Fruit fly (Drosophila melanogaster) whole organism, embryonic: ENCODE measurements around the gene anchor.
A peak's percentile ranks its signal among the peaks of the same experiment; 100 is the strongest.

ENCODE experiments used
- Adf1 ChIP-seq: fragments of 200-800 bp; sonication (Bioruptor generic); IDR thresholded peaks from 2 replicates; pipeline ENCODE4 v1.3.6; 2022; ENCODE audit warnings: missing biosample characterization, missing genetic modification characterization
- Atf6 ChIP-seq: fragments of 200-800 bp; sonication (Bioruptor generic); IDR thresholded peaks from 2 replicates; pipeline ENCODE4 v1.3.6; 2022; ENCODE audit warnings: missing biosample characterization, missing genetic modification characterization
- Bgb ChIP-seq: fragments of 200-800 bp; sonication (Bioruptor generic); IDR thresholded peaks from 2 replicates; pipeline ENCODE4 v1.3.6; 2022; ENCODE audit warnings: missing biosample characterization, missing genetic modification characterization; ENCODE audit not compliant: partially characterized antibody
- CG10321 ChIP-seq: fragments of 200-800 bp; sonication (Bioruptor generic); IDR thresholded peaks from 2 replicates; pipeline ENCODE4 v1.3.6; 2022; ENCODE audit warnings: missing biosample characterization, missing genetic modification characterization
- CG11093 ChIP-seq: fragments of 200-800 bp; sonication (Bioruptor generic); IDR thresholded peaks from 3 replicates; pipeline ENCODE4 v1.3.6; 2022; ENCODE audit warnings: missing biosample characterization, missing genetic modification characterization
- CG12155 ChIP-seq: fragments of 200-800 bp; sonication (Bioruptor generic); optimal IDR thresholded peaks from 3 replicates; lab custom pipeline; 2016; ENCODE audit warnings: missing biosample characterization, missing genetic modification characterization
- CG12769 ChIP-seq: fragments of 200-800 bp; sonication (Bioruptor generic); optimal IDR thresholded peaks from 2 replicates; lab custom pipeline; 2019; ENCODE audit warnings: missing biosample characterization, mild to moderate bottlenecking, missing genetic modification characterization, moderate library complexity
- CG13775 ChIP-seq: fragments of 200-800 bp; sonication (Bioruptor generic); optimal IDR thresholded peaks from 3 replicates; lab custom pipeline; 2017; ENCODE audit warnings: missing biosample characterization, mild to moderate bottlenecking, missing genetic modification characterization
- CG14050 ChIP-seq: fragments of 200-800 bp; sonication (Bioruptor generic); IDR thresholded peaks from 3 replicates; pipeline ENCODE4 v1.3.6; 2022; ENCODE audit warnings: missing biosample characterization, missing genetic modification characterization
- CG17612 ChIP-seq: fragments of 200-800 bp; sonication (Bioruptor generic); IDR thresholded peaks from 2 replicates; pipeline ENCODE4 v1.3.6; 2022; ENCODE audit warnings: missing biosample characterization, missing genetic modification characterization
- CG2120 ChIP-seq: fragments of 200-800 bp; sonication (Bioruptor generic); optimal IDR thresholded peaks from 3 replicates; lab custom pipeline; 2016; ENCODE audit warnings: missing biosample characterization, missing genetic modification characterization
- CG2199 ChIP-seq: fragments of 200-800 bp; sonication (Bioruptor generic); IDR thresholded peaks from 3 replicates; pipeline ENCODE4 v1.3.6; 2022; ENCODE audit warnings: missing biosample characterization, missing genetic modification characterization
- CG2202 ChIP-seq: fragments of 200-800 bp; sonication (Bioruptor generic); optimal IDR thresholded peaks from 2 replicates; lab custom pipeline; 2018; ENCODE audit warnings: missing biosample characterization, mild to moderate bottlenecking, missing genetic modification characterization
- CG30403 ChIP-seq: fragments of 200-800 bp; sonication (Bioruptor generic); optimal IDR thresholded peaks from 3 replicates; lab custom pipeline; 2016; ENCODE audit warnings: missing biosample characterization, missing genetic modification characterization
- CG3065 ChIP-seq: fragments of 200-800 bp; sonication (Bioruptor generic); optimal IDR thresholded peaks from 2 replicates; lab custom pipeline; 2016; ENCODE audit warnings: missing biosample characterization, missing genetic modification characterization
- CG4282 ChIP-seq: fragments of 200-800 bp; sonication (Bioruptor generic); optimal IDR thresholded peaks from 2 replicates; lab custom pipeline; 2016; ENCODE audit warnings: missing biosample characterization, missing genetic modification characterization
- CG4820 ChIP-seq: fragments of 200-800 bp; sonication (Bioruptor generic); optimal IDR thresholded peaks from 3 replicates; lab custom pipeline; 2016; ENCODE audit warnings: missing biosample characterization, missing genetic modification characterization
- CG6683 ChIP-seq: fragments of 200-800 bp; sonication (Bioruptor generic); optimal IDR thresholded peaks from 2 replicates; lab custom pipeline; 2017; ENCODE audit warnings: missing biosample characterization, mild to moderate bottlenecking, missing genetic modification characterization, missing genetic modification reagents
- CG8281 ChIP-seq: fragments of 200-800 bp; sonication (Bioruptor generic); optimal IDR thresholded peaks from 2 replicates; lab custom pipeline; 2018; ENCODE audit warnings: missing biosample characterization, mild to moderate bottlenecking, missing genetic modification characterization, moderate library complexity
- CG9437 ChIP-seq: fragments of 200-800 bp; sonication (Bioruptor generic); optimal IDR thresholded peaks from 2 replicates; lab custom pipeline; 2018; ENCODE audit warnings: missing biosample characterization, mild to moderate bottlenecking, missing genetic modification characterization
- CG9876 ChIP-seq: fragments of 200-800 bp; sonication (Bioruptor generic); optimal IDR thresholded peaks from 2 replicates; lab custom pipeline; 2016; ENCODE audit warnings: missing biosample characterization, missing genetic modification characterization
- CG9932 ChIP-seq: fragments of 200-800 bp; sonication (Bioruptor generic); IDR thresholded peaks from 2 replicates; pipeline ENCODE4 v1.3.6; 2022; ENCODE audit warnings: missing biosample characterization, missing genetic modification characterization
- CoRest ChIP-seq: fragments of 200-800 bp; sonication (Bioruptor generic); optimal IDR thresholded peaks from 3 replicates; lab custom pipeline; 2018; ENCODE audit warnings: missing biosample characterization, mild to moderate bottlenecking, missing genetic modification characterization, moderate library complexity
- Deaf1 ChIP-seq: fragments of 200-800 bp; optimal IDR thresholded peaks from 3 replicates; lab custom pipeline; 2019; ENCODE audit warnings: missing biosample characterization, mild to moderate bottlenecking, missing genetic modification characterization, moderate library complexity
- ERR ChIP-seq: fragments of 200-800 bp; sonication (Bioruptor generic); optimal IDR thresholded peaks from 2 replicates; lab custom pipeline; 2016; ENCODE audit warnings: missing biosample characterization, missing genetic modification characterization
- Fer3 ChIP-seq: fragments of 200-800 bp; sonication (Bioruptor generic); optimal IDR thresholded peaks from 2 replicates; lab custom pipeline; 2018; ENCODE audit warnings: missing biosample characterization, mild to moderate bottlenecking, missing genetic modification characterization, moderate library complexity
- HLHmδ ChIP-seq: fragments of 200-800 bp; sonication (Bioruptor generic); optimal IDR thresholded peaks from 2 replicates; lab custom pipeline; 2018; ENCODE audit warnings: missing biosample characterization, mild to moderate bottlenecking, missing genetic modification characterization, moderate library complexity
- Hr78 ChIP-seq, 2 experiments: fragments of 200-800 bp in 1 of 2; fragments of >200 bp in 1 of 2; sonication (Bioruptor generic) in 1 of 2; optimal IDR thresholded peaks; 2 replicates each; lab custom pipeline; 2017 to 2019; ENCODE audit warnings: missing biosample characterization in 2 of 2, missing genetic modification characterization in 2 of 2, mild to moderate bottlenecking in 1 of 2, moderate library complexity in 1 of 2
- Jarid2 ChIP-seq: fragments of 200-800 bp; sonication (Bioruptor generic); optimal IDR thresholded peaks from 3 replicates; lab custom pipeline; 2017; ENCODE audit warnings: mild to moderate bottlenecking, missing biosample characterization, missing genetic modification reagents, missing genetic modification characterization
- Kr ChIP-seq: fragments of 200-800 bp; sonication (Bioruptor generic); optimal IDR thresholded peaks from 2 replicates; lab custom pipeline; 2017; ENCODE audit warnings: missing biosample characterization, mild to moderate bottlenecking, missing genetic modification characterization
- Trl ChIP-seq, 3 experiments: fragments of >200 bp in 2 of 3; fragments of 200-800 bp in 1 of 3; sonication (Bioruptor generic) in 1 of 3; optimal IDR thresholded peaks; 2 replicates in 1 of 3; 3 replicates in 2 of 3; lab custom pipeline; 2016 to 2017; ENCODE audit warnings: missing biosample characterization in 1 of 3, missing genetic modification characterization in 1 of 3
- caup ChIP-seq: fragments of 200-800 bp; sonication (Bioruptor generic); optimal IDR thresholded peaks from 3 replicates; lab custom pipeline; 2017; ENCODE audit warnings: missing biosample characterization, mild to moderate bottlenecking, missing genetic modification characterization, moderate library complexity; ENCODE audit not compliant: severe bottlenecking
- cg ChIP-seq: fragments of 200-800 bp; sonication (Bioruptor generic); optimal IDR thresholded peaks from 3 replicates; lab custom pipeline; 2019; ENCODE audit warnings: missing biosample characterization, mild to moderate bottlenecking, missing genetic modification characterization, moderate library complexity
- chm ChIP-seq: fragments of 200-800 bp; sonication (Bioruptor generic); IDR thresholded peaks from 2 replicates; pipeline ENCODE4 v1.3.6; 2022; ENCODE audit warnings: missing biosample characterization, missing genetic modification characterization
- croc ChIP-seq: fragments of 200-800 bp; sonication (Bioruptor generic); conservative IDR thresholded peaks from 3 replicates; pipeline ENCODE4 v1.3.6; 2022; ENCODE audit warnings: missing biosample characterization, missing genetic modification characterization
- crp ChIP-seq, 2 experiments: fragments of 200-800 bp; sonication (Bioruptor generic); optimal IDR thresholded peaks; 2 replicates in 1 of 2; 3 replicates in 1 of 2; lab custom pipeline; 2017; ENCODE audit warnings: missing biosample characterization in 2 of 2, missing genetic modification characterization in 2 of 2, mild to moderate bottlenecking in 1 of 2, moderate library complexity in 1 of 2
- dati ChIP-seq: fragments of 200-800 bp; sonication (Bioruptor generic); IDR thresholded peaks from 2 replicates; pipeline ENCODE4 v1.3.6; 2022; ENCODE audit warnings: missing biosample characterization, missing genetic modification characterization
- dm ChIP-seq: fragments of 200-800 bp; sonication (Bioruptor generic); optimal IDR thresholded peaks from 3 replicates; lab custom pipeline; 2016; ENCODE audit warnings: missing biosample characterization, missing genetic modification characterization
- esg ChIP-seq: fragments of 200-800 bp; sonication (Bioruptor generic); conservative IDR thresholded peaks from 2 replicates; pipeline ENCODE4 v1.3.6; 2022; ENCODE audit warnings: missing biosample characterization, missing genetic modification characterization
- exex ChIP-seq: fragments of 200-800 bp; sonication (Bioruptor generic); optimal IDR thresholded peaks from 4 replicates; lab custom pipeline; 2018; ENCODE audit warnings: missing biosample characterization, mild to moderate bottlenecking, missing genetic modification characterization, moderate library complexity
- grau ChIP-seq: fragments of 200-800 bp; optimal IDR thresholded peaks from 3 replicates; lab custom pipeline; 2019; ENCODE audit warnings: missing biosample characterization, mild to moderate bottlenecking, missing genetic modification characterization, moderate library complexity
- ind ChIP-seq: fragments of 200-800 bp; sonication (Bioruptor generic); optimal IDR thresholded peaks from 3 replicates; lab custom pipeline; 2016; ENCODE audit warnings: missing biosample characterization, missing genetic modification characterization
- knrl ChIP-seq: fragments of 200-800 bp; sonication (Bioruptor generic); IDR thresholded peaks from 3 replicates; pipeline ENCODE4 v1.3.6; 2022; ENCODE audit warnings: missing biosample characterization, missing genetic modification characterization; ENCODE audit not compliant: partially characterized antibody
- pita ChIP-seq: fragments of 200-800 bp; sonication (Bioruptor generic); optimal IDR thresholded peaks from 2 replicates; lab custom pipeline; 2017; ENCODE audit warnings: missing biosample characterization, mild to moderate bottlenecking, missing genetic modification characterization
- sisA ChIP-seq: fragments of 200-800 bp; sonication (Bioruptor generic); IDR thresholded peaks from 2 replicates; pipeline ENCODE4 v1.3.6; 2022; ENCODE audit warnings: missing biosample characterization, missing genetic modification characterization
- sug ChIP-seq: fragments of 200-800 bp; optimal IDR thresholded peaks from 2 replicates; lab custom pipeline; 2019; ENCODE audit warnings: missing biosample characterization, mild to moderate bottlenecking, missing genetic modification characterization, moderate library complexity
- tna ChIP-seq: fragments of 200-800 bp; sonication (Bioruptor generic); IDR thresholded peaks from 2 replicates; pipeline ENCODE4 v1.3.6; 2022; ENCODE audit warnings: missing biosample characterization, missing genetic modification characterization; ENCODE audit not compliant: partially characterized antibody
- tx ChIP-seq: fragments of 200-800 bp; sonication (Bioruptor generic); optimal IDR thresholded peaks from 2 replicates; lab custom pipeline; 2016; ENCODE audit warnings: missing biosample characterization, missing genetic modification characterization
- unpg ChIP-seq: fragments of 200-800 bp; sonication (Bioruptor generic); optimal IDR thresholded peaks from 3 replicates; lab custom pipeline; 2018; ENCODE audit warnings: missing biosample characterization, mild to moderate bottlenecking, missing genetic modification characterization, moderate library complexity
- vvl ChIP-seq: fragments of 200-800 bp; sonication (Bioruptor generic); IDR thresholded peaks from 2 replicates; pipeline ENCODE4 v1.3.6; 2022; ENCODE audit warnings: missing biosample characterization, missing genetic modification characterization

anchor gene

dm6 chr3L:17573823-17574222 is 47.8 kb upstream of the anchor start (continued):
- TF ChIP-seq CG8281 (peak; percentile 93), croc (no peak), Atf6 (no peak), CG17612 (no peak), HLHmδ (GFP tag; lab: Kevin White, UChicago) (no peak), esg (GFP tag; lab: Robert Waterston, UW) (no peak), Bgb (GFP tag; lab: Robert Waterston, UW) (0 out of 2 replicates have a peak, but pooled peaks have one; percentile 11), Adf1 (GFP tag; lab: Robert Waterston, UW) (peak; percentile 86), CG14050 (no peak), ind (GFP tag; lab: Kevin White, UChicago) (no peak), sisA (GFP tag; lab: Robert Waterston, UW) (no peak), ERR (no peak), exex (tag; lab: Kevin White, UChicago) (no peak), CG12769 (tag; lab: Kevin White, UChicago) (peak; percentile 53), Fer3 (tag; lab: Kevin White, UChicago) (no peak), CG2202 (tag; lab: Kevin White, UChicago) (no peak), CG13775 (GFP tag; lab: Kevin White, UChicago) (no peak), dm (GFP tag; lab: Kevin White, UChicago) (no peak), knrl (no peak), unpg (GFP tag; lab: Kevin White, UChicago) (no peak), sug (tag; lab: Kevin White, UChicago) (peak; percentile 45), Jarid2 (GFP tag; lab: Kevin White, UChicago) (no peak), CG10321 (GFP tag; lab: Robert Waterston, UW) (no peak), dati (GFP tag; lab: Robert Waterston, UW) (no peak), Trl (optimal IDR thresholded peaks at IDR 0.05; lab: Kevin White, UChicago) (peak; percentile 77 to 85), Trl (GFP tag; optimal IDR thresholded peaks at IDR 0.05; lab: Kevin White, UChicago) (no peak), tna (GFP tag; lab: Robert Waterston, UW) (no peak), pita (GFP tag; lab: Kevin White, UChicago) (no peak), crp (GFP tag; optimal IDR thresholded peaks at IDR 0.05; lab: Kevin White, UChicago) (no peak), CG2199 (GFP tag; lab: Robert Waterston, UW) (0 out of 3 replicates have a peak, but pooled peaks have one; percentile 43), CG2120 (GFP tag; lab: Kevin White, UChicago) (no peak), caup (GFP tag; lab: Kevin White, UChicago) (no peak), CG9932 (GFP tag; lab: Robert Waterston, UW) (no peak), chm (GFP tag; lab: Robert Waterston, UW) (no peak), CG30403 (GFP tag; lab: Kevin White, UChicago) (no peak), CG4820 (no peak), Hr78 (GFP tag; optimal IDR thresholded peaks at IDR 0.05; lab: Kevin White, UChicago) (peak in 1 of 2 experiments; percentile 6), Kr (GFP tag; lab: Kevin White, UChicago) (no peak), Deaf1 (peak; percentile 39), CG3065 (no peak), CG11093 (GFP tag; lab: Robert Waterston, UW) (no peak), CG12155 (GFP tag; lab: Kevin White, UChicago) (peak; percentile 48), CG4282 (GFP tag; lab: Kevin White, UChicago) (no peak), CoRest (tag; lab: Kevin White, UChicago) (no peak), grau (tag; lab: Kevin White, UChicago) (no peak), CG6683 (no peak), CG9876 (GFP tag; lab: Kevin White, UChicago) (no peak), CG9437 (GFP tag; lab: Kevin White, UChicago) (peak; percentile 58), vvl (GFP tag; lab: Robert Waterston, UW) (peak; percentile 19; the same call in 1 of the 2 replicates), cg (GFP tag; lab: Kevin White, UChicago) (peak; percentile 92), tx (GFP tag; lab: Kevin White, UChicago) (no peak)
